Fruit fly (Drosophila melanogaster): Measurements from ENCODE around the gene CG43232.

Gene CG43232

DNA sequence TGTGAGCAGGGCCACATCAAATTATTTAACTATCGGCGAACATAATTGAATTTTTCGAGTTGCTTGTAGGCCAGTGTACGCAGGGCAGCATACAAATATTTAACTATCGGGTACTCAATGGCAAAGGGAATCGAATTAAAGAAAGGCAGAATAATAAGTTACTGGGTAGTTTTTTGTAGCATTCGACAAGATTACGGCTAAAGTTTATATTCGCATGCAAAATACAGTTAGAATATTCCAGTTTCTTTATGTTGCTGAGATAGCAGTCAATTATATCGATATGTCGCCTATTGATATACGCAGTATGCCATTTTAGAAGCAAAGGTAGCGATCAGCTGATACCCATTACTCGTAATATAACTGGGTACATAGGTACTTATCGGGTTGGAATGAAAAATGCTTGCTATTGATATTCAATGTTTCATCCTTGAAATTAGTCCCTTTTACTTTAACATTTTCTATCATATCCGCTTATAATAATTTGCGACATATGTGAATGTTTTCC lies 36.1 kb downstream of the CG43232 start (continued):
- no peak for TF ChIP-seq nerfin-1 (tag; optimal IDR thresholded peaks at IDR 0.05)
- TF ChIP-seq klu (GFP tag; IDR thresholded peaks at IDR 0.05), result no peak
- no peak for TF ChIP-seq Dp (GFP tag; optimal IDR thresholded peaks at IDR 0.05)
- no peak for TF ChIP-seq da (GFP tag; optimal IDR thresholded peaks at IDR 0.05)
- TF ChIP-seq CG9817 (tag; optimal IDR thresholded peaks at IDR 0.05), result no peak
- TF ChIP-seq twi (tag; optimal IDR thresholded peaks at IDR 0.05), result no peak
- TF ChIP-seq ind (GFP tag; optimal IDR thresholded peaks at IDR 0.05), result peak; percentile 9
- TF ChIP-seq amos (GFP tag; IDR thresholded peaks at IDR 0.05; ENCODE audit: partially characterized antibody), result peak; percentile 75
- TF ChIP-seq aop (GFP tag; IDR thresholded peaks at IDR 0.05), result no peak
- no peak; the same call in 1 of the 2 replicates for TF ChIP-seq lmd (GFP tag; IDR thresholded peaks at IDR 0.05)
- TF ChIP-seq NC2β (GFP tag; optimal IDR thresholded peaks at IDR 0.05), result peak; percentile 52
- TF ChIP-seq Ptx1 (GFP tag; IDR thresholded peaks at IDR 0.05), result 0 out of 2 replicates have a peak, but pooled peaks have one; percentile 15
- TF ChIP-seq crp (GFP tag; optimal IDR thresholded peaks at IDR 0.05), result peak in 1 of 2 experiments; percentile 34
- no peak for TF ChIP-seq nom (GFP tag; optimal IDR thresholded peaks at IDR 0.05)
- TF ChIP-seq sisA (GFP tag; IDR thresholded peaks at IDR 0.05), result no peak
- TF ChIP-seq Lpt (GFP tag; optimal IDR thresholded peaks at IDR 0.05), result no peak
- TF ChIP-seq odd (GFP tag; optimal IDR thresholded peaks at IDR 0.05), result no peak
- peak; percentile 56; the same call in 1 of the 2 replicates for TF ChIP-seq tna (GFP tag; IDR thresholded peaks at IDR 0.05; ENCODE audit: partially characterized antibody)
- TF ChIP-seq CG18599 (GFP tag; optimal IDR thresholded peaks at IDR 0.05), result no peak
- TF ChIP-seq Tbp (GFP tag; optimal IDR thresholded peaks at IDR 0.05), result no peak
- no peak for TF ChIP-seq sr (GFP tag; IDR thresholded peaks at IDR 0.05)
- TF ChIP-seq CrebB (tag; optimal IDR thresholded peaks at IDR 0.05), result peak; percentile 31
- no peak for TF ChIP-seq CG3407 (GFP tag; optimal IDR thresholded peaks at IDR 0.05)
- TF ChIP-seq pum (GFP tag; optimal IDR thresholded peaks at IDR 0.05), result peak; percentile 1
- no peak for TF ChIP-seq CG17802 (tag; optimal IDR thresholded peaks at IDR 0.05)
- TF ChIP-seq CG12744 (GFP tag; optimal IDR thresholded peaks at IDR 0.05), result no peak
- peak; percentile 80; the same call in 2 of the 3 replicates for TF ChIP-seq CG2199 (GFP tag; IDR thresholded peaks at IDR 0.05)
- TF ChIP-seq Fer3 (tag; optimal IDR thresholded peaks at IDR 0.05), result peak; percentile 29
- peak; percentile 89 for TF ChIP-seq CTCF (GFP tag; optimal IDR thresholded peaks at IDR 0.05)
- no peak for TF ChIP-seq C15 (GFP tag; IDR thresholded peaks at IDR 0.05)
- no peak for TF ChIP-seq CG9797 (GFP tag; optimal IDR thresholded peaks at IDR 0.05)
- no peak for TF ChIP-seq pnt (GFP tag; optimal IDR thresholded peaks at IDR 0.05)
- TF ChIP-seq CG18262 (tag; optimal IDR thresholded peaks at IDR 0.05), result peak; percentile 30
- no peak for TF ChIP-seq ro (GFP tag; IDR thresholded peaks at IDR 0.05)
- no peak for TF ChIP-seq Max (GFP tag; optimal IDR thresholded peaks at IDR 0.05)
- TF ChIP-seq ash1 (GFP tag; optimal IDR thresholded peaks at IDR 0.05), result no peak
- TF ChIP-seq CG31224 (GFP tag; IDR thresholded peaks at IDR 0.05), result 0 out of 2 replicates have a peak, but pooled peaks have one; percentile 6
- TF ChIP-seq Hr3 (GFP tag; optimal IDR thresholded peaks at IDR 0.05), result no peak
- TF ChIP-seq pho (GFP tag; optimal IDR thresholded peaks at IDR 0.05), result peak; percentile 29
- TF ChIP-seq CG3995 (GFP tag; optimal IDR thresholded peaks at IDR 0.05), result no peak
- no peak for TF ChIP-seq Dfd (GFP tag; optimal IDR thresholded peaks at IDR 0.05)
- TF ChIP-seq ap (GFP tag; IDR thresholded peaks at IDR 0.05), result no peak
- no peak for TF ChIP-seq hkb (optimal IDR thresholded peaks at IDR 0.05)
- peak; percentile 73 for TF ChIP-seq hkb (GFP tag; IDR thresholded peaks at IDR 0.05)
- TF ChIP-seq CG8388 (GFP tag; optimal IDR thresholded peaks at IDR 0.05), result peak; percentile 31
- peak in 1 of 2 experiments; percentile 36 for TF ChIP-seq Hr51 (GFP tag; optimal IDR thresholded peaks at IDR 0.05)
- TF ChIP-seq zfh1 (GFP tag; IDR thresholded peaks at IDR 0.05), result peak; percentile 51; the same call in 1 of the 3 replicates
- peak; percentile 43 for TF ChIP-seq chn (GFP tag; optimal IDR thresholded peaks at IDR 0.05)
- TF ChIP-seq HmgD (GFP tag; optimal IDR thresholded peaks at IDR 0.05), result peak; percentile 8
- no peak for TF ChIP-seq dm (GFP tag; optimal IDR thresholded peaks at IDR 0.05)
- TF ChIP-seq CG4707 (GFP tag; optimal IDR thresholded peaks at IDR 0.05), result peak; percentile 16
- TF ChIP-seq cato (GFP tag; optimal IDR thresholded peaks at IDR 0.05; ENCODE audit: borderline replicate concordance), result no peak
